Worm (Caenorhabditis elegans) whole organism, young adult: ENCODE data around the gene nid-1.

Experiments
- B0035.1 ChIP-seq: sonication (generic microtip); optimal IDR thresholded peaks from 2 replicates; lab custom pipeline; 2016; ENCODE audit warnings: missing genetic modification characterization, mild to moderate bottlenecking, missing compliant biosample characterization, missing genotype, missing genetic modification reagents
- F22D6.2 ChIP-seq: sonication (generic microtip); optimal IDR thresholded peaks from 2 replicates; lab custom pipeline; 2016; ENCODE audit warnings: mild to moderate bottlenecking, missing genetic modification characterization, missing compliant biosample characterization
- F37B4.10 ChIP-seq: fragments of 200-800 bp; sonication (Bioruptor generic); IDR thresholded peaks from 2 replicates; pipeline ENCODE4 v1.3.6; 2022; ENCODE audit warnings: missing genetic modification characterization, missing compliant biosample characterization
- F39B2.1 ChIP-seq: fragments of 200-800 bp; sonication (Bioruptor generic); IDR thresholded peaks from 2 replicates; pipeline ENCODE4 v1.3.6; 2022; ENCODE audit warnings: missing genetic modification reagents, missing genetic modification characterization, missing compliant biosample characterization
- T07F8.4 ChIP-seq: sonication (generic microtip); optimal IDR thresholded peaks from 2 replicates; lab custom pipeline; 2016; ENCODE audit warnings: mild to moderate bottlenecking, missing genetic modification characterization, moderate library complexity, missing compliant biosample characterization
- Y53F4B.3 ChIP-seq: fragments of 200-800 bp; sonication (Bioruptor generic); IDR thresholded peaks from 2 replicates; pipeline ENCODE4 v1.3.6; 2022; ENCODE audit warnings: missing genetic modification reagents, missing genetic modification characterization, missing compliant biosample characterization
- Y53G8AR.9 ChIP-seq: fragments of 200-800 bp; sonication (Bioruptor generic); conservative IDR thresholded peaks from 2 replicates; pipeline ENCODE4 v1.3.6; 2022; ENCODE audit warnings: missing genetic modification reagents, missing genetic modification characterization, missing compliant biosample characterization
- Y56A3A.18 ChIP-seq: fragments of 200-800 bp; sonication (Bioruptor generic); IDR thresholded peaks from 2 replicates; pipeline ENCODE4 v1.3.6; 2022; ENCODE audit warnings: missing genetic modification reagents, missing genetic modification characterization, missing compliant biosample characterization
- Y67H2A.10 ChIP-seq: fragments of 200-800 bp; sonication (Bioruptor generic); conservative IDR thresholded peaks from 2 replicates; pipeline ENCODE4 v1.3.6; 2022; ENCODE audit warnings: missing genetic modification reagents, missing genetic modification characterization, missing compliant biosample characterization
- Y79H2A.3 ChIP-seq: fragments of 200-800 bp; sonication (Bioruptor generic); conservative IDR thresholded peaks from 2 replicates; pipeline ENCODE4 v1.3.6; 2022; ENCODE audit warnings: missing genetic modification reagents, missing genetic modification characterization, missing compliant biosample characterization
- ama-1 ChIP-seq, 3 experiments: fragments of 150-350 bp in 1 of 3; sonication (generic microtip) in 2 of 3; optimal IDR thresholded peaks; 2 replicates each; lab custom pipeline; 2014 to 2018; ENCODE audit warnings: missing biosample characterization in 2 of 3, missing genetic modification characterization in 2 of 3, missing genetic modification reagents in 2 of 3
- aptf-2 ChIP-seq: fragments of 200-800 bp; sonication (Bioruptor generic); conservative IDR thresholded peaks from 2 replicates; pipeline ENCODE4 v1.3.6; 2022; ENCODE audit warnings: missing genetic modification reagents, missing genetic modification characterization, missing compliant biosample characterization
- aptf-3 ChIP-seq: fragments of 200-800 bp; sonication (Bioruptor generic); IDR thresholded peaks from 2 replicates; pipeline ENCODE4 v1.3.6; 2022; ENCODE audit warnings: missing genetic modification characterization, missing compliant biosample characterization
- ccch-3 ChIP-seq: fragments of 200-800 bp; sonication (Bioruptor generic); optimal IDR thresholded peaks from 2 replicates; lab custom pipeline; 2018; ENCODE audit warnings: mild to moderate bottlenecking, missing genetic modification characterization, missing compliant biosample characterization
- cebp-1 ChIP-seq, 2 experiments: fragments of 200-800 bp in 1 of 2; sonication (Bioruptor generic) in 1 of 2; sonication (generic microtip) in 1 of 2; IDR thresholded peaks in 1 of 2; optimal IDR thresholded peaks in 1 of 2; 2 replicates each; pipeline versions ENCODE4 v1.3.6 to Lab custom; 2017 to 2022; ENCODE audit warnings: missing compliant biosample characterization in 2 of 2, missing genetic modification characterization in 2 of 2, mild to moderate bottlenecking in 1 of 2, missing genetic modification reagents in 1 of 2, moderate library complexity in 1 of 2
- ceh-27 ChIP-seq: fragments of 200-800 bp; sonication (Bioruptor generic); optimal IDR thresholded peaks from 2 replicates; lab custom pipeline; 2018; ENCODE audit warnings: mild to moderate bottlenecking, missing genetic modification characterization, moderate library complexity, missing compliant biosample characterization
- die-1 ChIP-seq: sonication (generic microtip); optimal IDR thresholded peaks from 2 replicates; lab custom pipeline; 2016; ENCODE audit warnings: missing genotype, mild to moderate bottlenecking, missing genetic modification characterization, missing compliant biosample characterization
- dox-1 ChIP-seq: fragments of 200-800 bp; sonication (Bioruptor generic); IDR thresholded peaks from 2 replicates; pipeline ENCODE4 v1.3.6; 2022; ENCODE audit warnings: missing genetic modification reagents, missing genetic modification characterization, missing compliant biosample characterization
- him-1 ChIP-seq: sonication (generic microtip); optimal IDR thresholded peaks from 2 replicates; lab custom pipeline; 2016; ENCODE audit warnings: missing genotype, missing genetic modification reagents, missing genetic modification characterization, missing compliant biosample characterization
- lag-1 ChIP-seq: fragments of 200-800 bp; sonication (Bioruptor generic); IDR thresholded peaks from 2 replicates; pipeline ENCODE4 v1.3.6; 2022; ENCODE audit warnings: missing genetic modification reagents, missing genetic modification characterization, missing compliant biosample characterization
- let-607 ChIP-seq, 2 experiments: fragments of 200-800 bp in 1 of 2; sonication (Bioruptor generic) in 1 of 2; sonication (generic microtip) in 1 of 2; optimal IDR thresholded peaks; 2 replicates each; lab custom pipeline; 2016 to 2018; ENCODE audit warnings: mild to moderate bottlenecking in 2 of 2, missing compliant biosample characterization in 2 of 2, missing genetic modification characterization in 2 of 2, moderate library complexity in 2 of 2, missing genotype in 1 of 2
- lin-26 ChIP-seq: fragments of 200-800 bp; sonication (Bioruptor generic); IDR thresholded peaks from 2 replicates; pipeline ENCODE4 v1.3.6; 2022; ENCODE audit warnings: missing genetic modification reagents, missing genetic modification characterization, missing compliant biosample characterization
- lin-35 ChIP-seq, 3 experiments: fragments of 150-350 bp in 2 of 3; sonication (generic microtip) in 1 of 3; optimal IDR thresholded peaks; 2 replicates each; lab custom pipeline; 2014 to 2018; ENCODE audit warnings: missing biosample characterization in 3 of 3, missing genetic modification characterization in 3 of 3, missing genetic modification reagents in 3 of 3
- lin-54 ChIP-seq: fragments of 200-800 bp; sonication (Bioruptor generic); optimal IDR thresholded peaks from 2 replicates; lab custom pipeline; 2018; ENCODE audit warnings: mild to moderate bottlenecking, missing genetic modification characterization, missing compliant biosample characterization
- lsl-1 ChIP-seq: fragments of 200-800 bp; sonication (Bioruptor generic); optimal IDR thresholded peaks from 2 replicates; lab custom pipeline; 2018; ENCODE audit warnings: mild to moderate bottlenecking, missing genetic modification characterization, moderate library complexity, missing compliant biosample characterization
- madf-6 ChIP-seq: fragments of 200-800 bp; sonication (Bioruptor generic); IDR thresholded peaks from 2 replicates; pipeline ENCODE4 v1.3.6; 2022; ENCODE audit warnings: missing genetic modification reagents, missing genetic modification characterization, missing compliant biosample characterization
- mxl-1 ChIP-seq: sonication (generic microtip); optimal IDR thresholded peaks from 2 replicates; lab custom pipeline; 2016; ENCODE audit warnings: missing genetic modification characterization, missing compliant biosample characterization
- nfya-1 ChIP-seq: sonication (generic microtip); optimal IDR thresholded peaks from 2 replicates; lab custom pipeline; 2017; ENCODE audit warnings: antibody characterized with exemption, missing compliant biosample characterization, missing genetic modification characterization, borderline replicate concordance; ENCODE audit not compliant: insufficient read depth
- nfya-2 ChIP-seq: fragments of 200-800 bp; sonication (Bioruptor generic); IDR thresholded peaks from 2 replicates; pipeline ENCODE4 v1.3.6; 2022; ENCODE audit warnings: missing genetic modification reagents, missing genetic modification characterization, missing compliant biosample characterization
- nhr-80 ChIP-seq: sonication (generic microtip); optimal IDR thresholded peaks from 2 replicates; lab custom pipeline; 2016; ENCODE audit warnings: missing genetic modification characterization, missing compliant biosample characterization
- rcor-1 ChIP-seq: fragments of 200-800 bp; sonication (Bioruptor generic); IDR thresholded peaks from 2 replicates; pipeline ENCODE4 v1.3.6; 2022; ENCODE audit warnings: missing genetic modification reagents, missing genetic modification characterization, missing compliant biosample characterization
- rec-8 ChIP-seq, 2 experiments: sonication (generic microtip); optimal IDR thresholded peaks; 2 replicates each; lab custom pipeline; 2016; ENCODE audit warnings: mild to moderate bottlenecking in 2 of 2, missing genetic modification characterization in 2 of 2, missing genetic modification reagents in 2 of 2, missing genotype in 2 of 2, missing biosample characterization in 1 of 2, missing compliant biosample characterization in 1 of 2, moderate library complexity in 1 of 2
- repo-1 ChIP-seq: sonication (generic microtip); optimal IDR thresholded peaks from 2 replicates; lab custom pipeline; 2017; ENCODE audit warnings: mild to moderate bottlenecking, missing genetic modification characterization, missing compliant biosample characterization
- sdz-38 ChIP-seq: sonication (generic microtip); optimal IDR thresholded peaks from 2 replicates; lab custom pipeline; 2016; ENCODE audit warnings: missing genotype, missing genetic modification characterization, missing compliant biosample characterization
- snpc-4 ChIP-seq, 5 experiments: fragments of 150-350 bp in 1 of 5; sonication (generic microtip) in 4 of 5; optimal IDR thresholded peaks; 2 replicates each; lab custom pipeline; 2014 to 2018; ENCODE audit warnings: missing genetic modification characterization in 5 of 5, missing biosample characterization in 3 of 5, antibody characterized with exemption in 2 of 5, mild to moderate bottlenecking in 2 of 5, missing compliant biosample characterization in 2 of 5, missing genotype in 2 of 5, moderate library complexity in 2 of 5, missing genetic modification reagents in 1 of 5
- somi-1 ChIP-seq: fragments of 200-800 bp; sonication (Bioruptor generic); optimal IDR thresholded peaks from 2 replicates; lab custom pipeline; 2018; ENCODE audit warnings: mild to moderate bottlenecking, missing genetic modification characterization, missing compliant biosample characterization
- sptf-2 ChIP-seq: fragments of 200-800 bp; sonication (Bioruptor generic); optimal IDR thresholded peaks from 2 replicates; lab custom pipeline; 2018; ENCODE audit warnings: mild to moderate bottlenecking, missing genetic modification characterization, missing compliant biosample characterization
- tbp1 ChIP-seq: fragments of 200-800 bp; sonication (Bioruptor generic); optimal IDR thresholded peaks from 2 replicates; lab custom pipeline; 2018; ENCODE audit warnings: mild to moderate bottlenecking, missing genetic modification characterization, missing compliant biosample characterization
- tbx-9 ChIP-seq: sonication (generic microtip); optimal IDR thresholded peaks from 2 replicates; lab custom pipeline; 2016; ENCODE audit warnings: borderline replicate concordance, missing genetic modification characterization, inconsistent platforms, missing compliant biosample characterization
- tlf-1 ChIP-seq: fragments of 200-800 bp; sonication (Bioruptor generic); optimal IDR thresholded peaks from 2 replicates; lab custom pipeline; 2018; ENCODE audit warnings: mild to moderate bottlenecking, missing genetic modification characterization, missing compliant biosample characterization
- unc-130 ChIP-seq: sonication (generic microtip); optimal IDR thresholded peaks from 2 replicates; lab custom pipeline; 2016; ENCODE audit warnings: missing genetic modification reagents, missing genetic modification characterization, missing compliant biosample characterization
- unc-62 ChIP-seq: fragments of 150-350 bp; optimal IDR thresholded peaks from 2 replicates; lab custom pipeline; 2014; ENCODE audit warnings: missing biosample characterization, missing genetic modification reagents, missing genetic modification characterization
- xnd-1 ChIP-seq: sonication (generic microtip); optimal IDR thresholded peaks from 2 replicates; lab custom pipeline; 2016; ENCODE audit warnings: missing genotype, missing genetic modification reagents, missing genetic modification characterization, missing compliant biosample characterization
- zfh-2 ChIP-seq: fragments of 200-800 bp; sonication (Bioruptor generic); conservative IDR thresholded peaks from 2 replicates; pipeline ENCODE4 v1.3.6; 2022; ENCODE audit warnings: missing genetic modification reagents, missing genetic modification characterization, missing compliant biosample characterization
- ztf-18 ChIP-seq: sonication (generic microtip); optimal IDR thresholded peaks from 2 replicates; lab custom pipeline; 2016; ENCODE audit warnings: missing genotype, mild to moderate bottlenecking, missing genetic modification characterization, missing compliant biosample characterization
- ztf-25 ChIP-seq: fragments of 200-800 bp; sonication (Bioruptor generic); IDR thresholded peaks from 2 replicates; pipeline ENCODE4 v1.3.6; 2022; ENCODE audit warnings: missing genetic modification reagents, missing genetic modification characterization, missing compliant biosample characterization

Gene nid-1

DNA sequence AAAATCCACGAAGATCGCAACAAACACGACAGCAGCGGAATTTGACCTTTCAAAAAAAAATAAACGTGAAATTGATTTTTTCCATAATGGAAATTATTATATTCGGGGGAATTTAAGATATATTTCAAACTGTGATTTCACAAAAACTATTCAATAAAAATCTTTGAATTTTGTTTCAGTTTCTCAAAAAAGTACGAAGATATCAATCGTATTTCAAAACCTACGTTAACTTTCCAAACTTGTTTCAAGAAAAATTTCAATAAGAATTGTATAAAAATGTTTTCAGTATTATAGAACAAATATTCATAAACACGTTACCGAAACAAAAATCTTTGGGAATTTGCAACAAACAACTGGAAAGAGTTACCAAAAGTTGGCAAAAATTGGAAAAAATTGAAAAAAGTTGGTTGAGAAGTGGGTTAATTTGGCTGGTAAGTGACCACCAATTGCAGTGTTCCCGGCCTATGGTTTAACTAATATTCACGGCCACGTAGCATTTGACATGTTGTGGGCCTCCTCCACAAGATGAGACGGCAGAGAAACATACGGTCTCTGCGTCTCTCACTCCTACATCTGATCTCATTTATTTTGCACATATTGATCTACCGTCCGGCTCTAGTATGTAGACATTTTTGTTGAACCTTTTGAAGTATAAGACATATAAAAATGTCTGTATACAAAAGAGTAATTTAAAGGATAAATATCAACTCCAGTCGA is 41.1 kb downstream of the nid-1 start, which contains the start of the genes T16G1.9 and T16G1.18 (continued):
- TF ChIP-seq snpc-4 (GFP tag; optimal IDR thresholded peaks at IDR 0.05; lab: Kevin White, UChicago): no peak
- peak in 1 of 4 experiments; percentile 33 for TF ChIP-seq snpc-4 (tag; optimal IDR thresholded peaks at IDR 0.05; lab: Kevin White, UChicago)
- TF ChIP-seq F39B2.1 (GFP tag; lab: Robert Waterston, UW): no peak
- TF ChIP-seq dox-1 (GFP tag; lab: Robert Waterston, UW): peak; percentile 37; the same call in 1 of the 2 replicates
- no peak for TF ChIP-seq Y53F4B.3 (GFP tag; lab: Robert Waterston, UW)
- TF ChIP-seq Y56A3A.18 (GFP tag; lab: Robert Waterston, UW): no peak
- no peak for TF ChIP-seq Y79H2A.3
- TF ChIP-seq sdz-38 (tag; lab: Kevin White, UChicago): no peak
- TF ChIP-seq lin-35 (GFP tag; optimal IDR thresholded peaks at IDR 0.05; lab: Kevin White, UChicago): no peak
- TF ChIP-seq nhr-80: peak; percentile 51
- TF ChIP-seq Y67H2A.10 (GFP tag; lab: Robert Waterston, UW): no peak
- TF ChIP-seq zfh-2: no peak
- TF ChIP-seq B0035.1 (tag; lab: Kevin White, UChicago): no peak
- TF ChIP-seq tbx-9: no peak
- no peak for TF ChIP-seq T07F8.4
- TF ChIP-seq rcor-1 (GFP tag; lab: Robert Waterston, UW): no peak
- no peak for TF ChIP-seq sptf-2 (GFP tag; lab: Kevin White, UChicago)
- TF ChIP-seq madf-6 (GFP tag; lab: Robert Waterston, UW): no peak; the same call in 1 of the 2 replicates
- TF ChIP-seq ztf-18 (tag; lab: Kevin White, UChicago): no peak
- no peak for TF ChIP-seq aptf-2 (GFP tag; lab: Robert Waterston, UW)
- no peak for TF ChIP-seq nfya-2 (GFP tag; lab: Robert Waterston, UW)
- no peak for TF ChIP-seq ztf-25 (GFP tag; lab: Robert Waterston, UW)
- no peak for TF ChIP-seq xnd-1
- TF ChIP-seq cebp-1 (GFP tag; IDR thresholded peaks at IDR 0.05; lab: Robert Waterston, UW): no peak
- no peak for TF ChIP-seq cebp-1 (tag; optimal IDR thresholded peaks at IDR 0.05; lab: Kevin White, UChicago)
- no peak for TF ChIP-seq F22D6.2 (tag; lab: Kevin White, UChicago)
- no peak for TF ChIP-seq ama-1 (optimal IDR thresholded peaks at IDR 0.05; lab: Kevin White, UChicago)
- no peak for TF ChIP-seq ama-1 (GFP tag; optimal IDR thresholded peaks at IDR 0.05; lab: Kevin White, UChicago)
- TF ChIP-seq unc-130 (GFP tag; lab: Kevin White, UChicago): no peak
- TF ChIP-seq tbp1: no peak
- TF ChIP-seq him-1 (tag; lab: Kevin White, UChicago): no peak
- TF ChIP-seq lin-54 (GFP tag; lab: Kevin White, UChicago): no peak
- no peak for TF ChIP-seq repo-1 (tag; lab: Kevin White, UChicago)
- TF ChIP-seq Y53G8AR.9 (GFP tag; lab: Robert Waterston, UW): no peak
- no peak for TF ChIP-seq mxl-1 (tag; lab: Kevin White, UChicago)
- TF ChIP-seq unc-62 (GFP tag; lab: Kevin White, UChicago): no peak
- no peak for TF ChIP-seq rec-8 (tag; optimal IDR thresholded peaks at IDR 0.05; lab: Kevin White, UChicago)
- TF ChIP-seq nfya-1 (tag; lab: Kevin White, UChicago): no peak
- no peak for TF ChIP-seq aptf-3
- TF ChIP-seq lag-1: no peak
- no peak for TF ChIP-seq somi-1 (GFP tag; lab: Kevin White, UChicago)
- TF ChIP-seq lin-26 (GFP tag; lab: Robert Waterston, UW): no peak
- TF ChIP-seq die-1 (tag; lab: Kevin White, UChicago): no peak
- no peak for TF ChIP-seq F37B4.10 (GFP tag; lab: Robert Waterston, UW)
- no peak for TF ChIP-seq lsl-1
- TF ChIP-seq tlf-1: no peak
- no peak for TF ChIP-seq ceh-27 (GFP tag; lab: Kevin White, UChicago)
- TF ChIP-seq ccch-3 (GFP tag; lab: Kevin White, UChicago): no peak
- peak; percentile 86 to 92 for TF ChIP-seq let-607 (tag; optimal IDR thresholded peaks at IDR 0.05; lab: Kevin White, UChicago)
